Worm (Caenorhabditis elegans) whole organism, early embryonic: ENCODE results near the gene srx-133.
A peak's percentile ranks its signal among the peaks of the same experiment; 100 is the strongest.

Source experiments
- B0310.2 ChIP-seq: sonication (generic microtip); optimal IDR thresholded peaks from 2 replicates; lab custom pipeline; 2016; ENCODE audit warnings: mild to moderate bottlenecking, missing genetic modification characterization, missing compliant biosample characterization
- F13C5.2 ChIP-seq: sonication (generic microtip); optimal IDR thresholded peaks from 2 replicates; lab custom pipeline; 2017; ENCODE audit warnings: mild to moderate bottlenecking, missing genetic modification characterization, inconsistent platforms, missing compliant biosample characterization
- aly-1 ChIP-seq: sonication (generic microtip); optimal IDR thresholded peaks from 2 replicates; lab custom pipeline; 2016; ENCODE audit warnings: missing genetic modification characterization, missing compliant biosample characterization
- ama-1 ChIP-seq: fragments of 150-350 bp; optimal IDR thresholded peaks from 2 replicates; lab custom pipeline; 2014
- ceh-13 ChIP-seq: fragments of 200-800 bp; sonication (Bioruptor generic); optimal IDR thresholded peaks from 2 replicates; lab custom pipeline; 2018; ENCODE audit warnings: mild to moderate bottlenecking, missing genetic modification characterization, missing compliant biosample characterization
- ceh-36 ChIP-seq: sonication (generic microtip); optimal IDR thresholded peaks from 2 replicates; lab custom pipeline; 2016; ENCODE audit warnings: missing genetic modification characterization, inconsistent platforms, missing compliant biosample characterization
- ets-7 ChIP-seq: sonication (generic microtip); optimal IDR thresholded peaks from 2 replicates; lab custom pipeline; 2016; ENCODE audit warnings: missing genotype, missing genetic modification characterization, missing compliant biosample characterization
- flt-1 ChIP-seq: fragments of 200-800 bp; sonication (Bioruptor generic); IDR thresholded peaks from 2 replicates; pipeline ENCODE4 v1.3.6; 2022; ENCODE audit warnings: missing genetic modification characterization, missing compliant biosample characterization
- hmbx-1 ChIP-seq: sonication (generic microtip); optimal IDR thresholded peaks from 2 replicates; lab custom pipeline; 2016; ENCODE audit warnings: mild to moderate bottlenecking, missing genetic modification characterization, missing compliant biosample characterization
- hmg-4 ChIP-seq: fragments of 200-800 bp; sonication (Bioruptor generic); optimal IDR thresholded peaks from 2 replicates; lab custom pipeline; 2018; ENCODE audit warnings: mild to moderate bottlenecking, missing genetic modification characterization, missing compliant biosample characterization
- hnd-1 ChIP-seq: sonication (generic microtip); optimal IDR thresholded peaks from 2 replicates; lab custom pipeline; 2016; ENCODE audit warnings: missing genetic modification characterization, missing compliant biosample characterization
- pes-1 ChIP-seq: fragments of 200-800 bp; sonication (Bioruptor generic); IDR thresholded peaks from 2 replicates; pipeline ENCODE4 v1.3.6; 2022; ENCODE audit warnings: missing genetic modification reagents, missing genetic modification characterization, missing compliant biosample characterization
- scrt-1 ChIP-seq: fragments of 200-800 bp; sonication (Bioruptor generic); IDR thresholded peaks from 2 replicates; pipeline ENCODE4 v1.3.6; 2022; ENCODE audit warnings: missing genetic modification characterization, missing compliant biosample characterization
- sea-1 ChIP-seq: fragments of 200-800 bp; sonication (Bioruptor generic); conservative IDR thresholded peaks from 2 replicates; pipeline ENCODE4 v1.3.6; 2022; ENCODE audit warnings: missing genetic modification characterization, missing compliant biosample characterization
- tbx-11 ChIP-seq: fragments of 200-800 bp; sonication (Bioruptor generic); IDR thresholded peaks from 2 replicates; pipeline ENCODE4 v1.3.6; 2022; ENCODE audit warnings: missing genetic modification characterization, missing compliant biosample characterization
- tbx-37 ChIP-seq: fragments of 200-800 bp; sonication (Bioruptor generic); conservative IDR thresholded peaks from 2 replicates; pipeline ENCODE4 v1.3.6; 2022; ENCODE audit warnings: missing genetic modification reagents, missing genetic modification characterization, missing compliant biosample characterization
- tra-4 ChIP-seq: sonication (generic microtip); optimal IDR thresholded peaks from 2 replicates; lab custom pipeline; 2017; ENCODE audit warnings: missing genetic modification characterization, missing compliant biosample characterization

srx-133 gene

DNA sequence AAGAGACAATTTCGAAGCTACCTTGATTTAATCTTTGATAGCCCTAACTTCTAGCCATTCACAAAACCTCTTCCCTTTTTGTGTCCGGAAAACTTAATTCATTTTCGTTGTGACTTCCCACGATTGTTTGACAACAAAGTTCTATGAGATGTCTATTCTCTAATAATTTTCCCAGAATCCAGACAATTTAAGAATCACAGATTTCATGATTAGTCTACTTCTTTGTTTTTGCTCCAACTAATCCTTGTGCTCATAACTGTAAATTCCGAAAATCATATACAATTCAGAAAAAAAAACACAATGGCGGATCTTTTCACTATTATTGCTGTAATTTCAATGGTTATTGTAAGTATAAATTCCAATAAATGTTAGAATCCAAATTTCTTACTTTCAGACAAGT lies 14.0 kb downstream of the srx-133 start, which contains the start of gene srx-137:
Gene srx-137 (plus strand): TSS at position 301 of the 400 bp plus-strand sequence.
- TF ChIP-seq ceh-13 (GFP tag; lab: Kevin White, UChicago) (no peak), sea-1 (GFP tag; lab: Robert Waterston, UW) (no peak), pes-1 (GFP tag; lab: Robert Waterston, UW) (no peak), F13C5.2 (tag; lab: Kevin White, UChicago) (no peak), ceh-36 (tag; lab: Kevin White, UChicago) (no peak), B0310.2 (no peak), tbx-37 (GFP tag; lab: Robert Waterston, UW) (no peak)

DNA sequence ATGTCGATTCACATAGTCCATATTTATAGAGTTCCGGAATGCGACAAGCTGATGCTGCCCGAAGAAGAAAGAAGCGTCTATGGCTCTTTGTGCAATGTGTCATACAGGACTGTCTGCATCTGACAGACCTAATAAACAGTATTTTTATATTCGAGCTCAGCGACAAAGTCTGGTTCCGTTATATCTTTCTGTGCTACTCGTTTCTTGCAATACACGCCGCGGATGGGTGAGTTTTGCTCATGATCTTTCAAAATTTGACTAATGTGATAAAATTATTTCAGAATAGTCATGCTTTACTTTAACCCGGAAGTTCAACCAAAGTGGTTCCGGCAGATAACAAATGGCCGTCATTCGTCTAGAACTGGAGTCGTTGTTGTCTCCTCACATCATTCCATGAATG lies 15.2 kb downstream of the srx-133 start:
- TF ChIP-seq pes-1 (GFP tag; lab: Robert Waterston, UW) (no peak), tra-4 (tag; lab: Kevin White, UChicago) (no peak), tbx-11 (GFP tag; lab: Robert Waterston, UW) (no peak), flt-1 (GFP tag; lab: Robert Waterston, UW) (no peak), ceh-36 (tag; lab: Kevin White, UChicago) (no peak), scrt-1 (GFP tag; lab: Robert Waterston, UW) (no peak), hnd-1 (no peak), B0310.2 (no peak), aly-1 (no peak), hmg-4 (GFP tag; lab: Kevin White, UChicago) (no peak), sea-1 (GFP tag; lab: Robert Waterston, UW) (no peak), F13C5.2 (tag; lab: Kevin White, UChicago) (no peak), hmbx-1 (no peak), ama-1 (lab: Kevin White, UChicago) (no peak), ets-7 (tag; lab: Kevin White, UChicago) (no peak), ceh-13 (GFP tag; lab: Kevin White, UChicago) (no peak), tbx-37 (GFP tag; lab: Robert Waterston, UW) (no peak)

- no peak for TF ChIP-seq aly-1
- TF ChIP-seq flt-1 (GFP tag; lab: Robert Waterston, UW): no peak
- TF ChIP-seq hnd-1: no peak
- TF ChIP-seq tra-4 (tag; lab: Kevin White, UChicago): no peak
- TF ChIP-seq scrt-1 (GFP tag; lab: Robert Waterston, UW): no peak
These were observed 17.9 kb downstream of the srx-133 start, which contains the start of gene nhr-175 for ce11 chrV:13866353-13866752. TSS of gene nhr-175 (plus strand) at chrV:13866691.

- TF ChIP-seq B0310.2 (peak; percentile 10), hmbx-1 (peak; percentile 30)
These were observed 20.4 kb downstream of the srx-133 start for ce11 chrV:13868886-13869285.

- no peak for TF ChIP-seq ama-1 (lab: Kevin White, UChicago)
- no peak for TF ChIP-seq hmg-4 (GFP tag; lab: Kevin White, UChicago)
- no peak for TF ChIP-seq tbx-37 (GFP tag; lab: Robert Waterston, UW)
- TF ChIP-seq ceh-36 (tag; lab: Kevin White, UChicago): no peak
- no peak for TF ChIP-seq F13C5.2 (tag; lab: Kevin White, UChicago)
- TF ChIP-seq scrt-1 (GFP tag; lab: Robert Waterston, UW): no peak
- no peak for TF ChIP-seq flt-1 (GFP tag; lab: Robert Waterston, UW)
- no peak for TF ChIP-seq pes-1 (GFP tag; lab: Robert Waterston, UW)
- no peak for TF ChIP-seq ceh-13 (GFP tag; lab: Kevin White, UChicago)
- no peak for TF ChIP-seq sea-1 (GFP tag; lab: Robert Waterston, UW)
- no peak for TF ChIP-seq hnd-1
- TF ChIP-seq B0310.2: no peak
- TF ChIP-seq ets-7 (tag; lab: Kevin White, UChicago): no peak
These were observed 21.1 kb downstream of the srx-133 start for ce11 chrV:13869551-13869950.

- TF ChIP-seq tbx-37 (GFP tag; lab: Robert Waterston, UW) (no peak), F13C5.2 (tag; lab: Kevin White, UChicago) (no peak), B0310.2 (no peak), hmbx-1 (no peak), sea-1 (GFP tag; lab: Robert Waterston, UW) (no peak), tra-4 (tag; lab: Kevin White, UChicago) (no peak), tbx-11 (GFP tag; lab: Robert Waterston, UW) (no peak), hmg-4 (GFP tag; lab: Kevin White, UChicago) (no peak)
These were observed 24.4 kb downstream of the srx-133 start, which contains the start of gene cpt-5 for ce11 chrV:13872895-13873294. TSS of gene cpt-5 (plus strand) at chrV:13873195.

DNA sequence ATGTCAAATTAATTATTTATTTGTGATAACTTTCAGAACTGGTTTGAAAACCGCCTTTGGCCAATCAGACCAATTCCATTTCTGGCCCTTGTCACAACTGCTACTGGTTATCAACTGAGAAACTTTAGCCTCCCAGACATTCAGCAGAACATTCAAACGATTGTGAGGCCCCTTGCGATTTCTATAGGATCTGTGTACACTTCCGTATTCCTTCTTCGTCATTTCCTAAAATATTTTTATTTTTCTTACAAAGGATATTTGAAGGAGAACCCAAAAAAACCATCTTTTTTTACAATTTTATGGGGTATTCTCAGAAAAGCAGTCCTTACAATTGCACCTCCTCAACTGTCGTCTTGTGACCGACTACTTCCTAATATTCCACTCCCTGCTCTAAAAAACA lies 24.8 kb downstream of the srx-133 start:
- TF ChIP-seq ets-7 (tag; lab: Kevin White, UChicago): no peak

- TF ChIP-seq hnd-1 (no peak), F13C5.2 (tag; lab: Kevin White, UChicago) (no peak), hmg-4 (GFP tag; lab: Kevin White, UChicago) (no peak), tbx-11 (GFP tag; lab: Robert Waterston, UW) (no peak), ceh-13 (GFP tag; lab: Kevin White, UChicago) (no peak), pes-1 (GFP tag; lab: Robert Waterston, UW) (no peak), hmbx-1 (no peak), flt-1 (GFP tag; lab: Robert Waterston, UW) (no peak), B0310.2 (no peak), tra-4 (tag; lab: Kevin White, UChicago) (no peak), scrt-1 (GFP tag; lab: Robert Waterston, UW) (no peak), ceh-36 (tag; lab: Kevin White, UChicago) (no peak), tbx-37 (GFP tag; lab: Robert Waterston, UW) (no peak), aly-1 (no peak), ama-1 (lab: Kevin White, UChicago) (no peak), sea-1 (GFP tag; lab: Robert Waterston, UW) (no peak), ets-7 (tag; lab: Kevin White, UChicago) (no peak)
These were observed 28.1 kb downstream of the srx-133 start, which contains the start of gene T22G5.1 for ce11 chrV:13876529-13876928. TSS of gene T22G5.1 (plus strand) at chrV:13876829.
